Worm (Caenorhabditis elegans) whole organism, midembryonic: ENCODE measurements around the gene Y38H6C.4.

Source experiments
- T22C8.4 ChIP-seq: fragments of 200-800 bp; sonication (Bioruptor generic); IDR thresholded peaks from 2 replicates; pipeline ENCODE4 v1.3.6; 2022; ENCODE audit warnings: missing genetic modification characterization, missing compliant biosample characterization
- cog-1 ChIP-seq: sonication (generic microtip); optimal IDR thresholded peaks from 2 replicates; lab custom pipeline; 2016; ENCODE audit warnings: missing genetic modification characterization, missing compliant biosample characterization
- flt-1 ChIP-seq: fragments of 200-800 bp; sonication (Bioruptor generic); IDR thresholded peaks from 2 replicates; pipeline ENCODE4 v1.3.6; 2022; ENCODE audit warnings: missing genetic modification characterization, missing compliant biosample characterization
- klf-2 ChIP-seq: fragments of 200-800 bp; sonication (Bioruptor generic); conservative IDR thresholded peaks from 2 replicates; pipeline ENCODE4 v1.3.6; 2022; ENCODE audit warnings: missing genetic modification reagents, missing genetic modification characterization, missing compliant biosample characterization
- med-1 ChIP-seq: sonication (generic microtip); optimal IDR thresholded peaks from 2 replicates; lab custom pipeline; 2017; ENCODE audit warnings: missing genetic modification characterization, mild to moderate bottlenecking, missing compliant biosample characterization, antibody characterized with exemption, missing genetic modification reagents; ENCODE audit not compliant: insufficient read depth
- ref-1 ChIP-seq: fragments of 200-800 bp; sonication (Bioruptor generic); conservative IDR thresholded peaks from 2 replicates; pipeline ENCODE4 v1.3.6; 2022; ENCODE audit warnings: missing genetic modification reagents, missing genetic modification characterization, missing compliant biosample characterization
- tab-1 ChIP-seq: fragments of 200-800 bp; sonication (Bioruptor generic); IDR thresholded peaks from 2 replicates; pipeline ENCODE4 v1.3.6; 2022; ENCODE audit warnings: missing genetic modification characterization, missing compliant biosample characterization
- ztf-23 ChIP-seq: fragments of 200-800 bp; sonication (Bioruptor generic); IDR thresholded peaks from 2 replicates; pipeline ENCODE4 v1.3.6; 2022; ENCODE audit warnings: missing genetic modification reagents, missing genetic modification characterization, missing compliant biosample characterization
- ztf-29 ChIP-seq: fragments of 200-800 bp; sonication (Bioruptor generic); IDR thresholded peaks from 2 replicates; pipeline ENCODE4 v1.3.6; 2022; ENCODE audit warnings: missing genetic modification reagents, missing genetic modification characterization, missing compliant biosample characterization

- TF ChIP-seq flt-1 (GFP tag; lab: Robert Waterston, UW) (no peak), cog-1 (no peak), ztf-29 (no peak), med-1 (no peak), tab-1 (GFP tag; lab: Robert Waterston, UW) (no peak), klf-2 (GFP tag; lab: Robert Waterston, UW) (no peak), T22C8.4 (no peak), ref-1 (GFP tag; lab: Robert Waterston, UW) (no peak), ztf-23 (no peak)
These were observed 48.1 kb upstream of the Y38H6C.4 start, which contains the start of gene vmo-1 for ce11 chrV:20552971-20553370.
